Fruit fly (Drosophila melanogaster): ENCODE measurements around the gene CG42540.

- TF ChIP-seq cnc (optimal IDR thresholded peaks at IDR 0.05) (no peak), Mnt (GFP tag; optimal IDR thresholded peaks at IDR 0.05) (no peak), CG5204 (GFP tag; optimal IDR thresholded peaks at IDR 0.05) (no peak), ovo (GFP tag; optimal IDR thresholded peaks at IDR 0.05) (no peak), kay (GFP tag; ENCODE audit: borderline replicate concordance) (no peak), CG33017 (tag; optimal IDR thresholded peaks at IDR 0.05) (no peak), CG14711 (tag; optimal IDR thresholded peaks at IDR 0.05) (no peak)
Observed at dm6 chr3L:4606739-4607428, 51.0 kb downstream of the CG42540 start.

Data from whole organism, adult.